Fruit fly (Drosophila melanogaster) whole organism, embryonic: ENCODE data around the gene Ada1-2.

ENCODE experiments used
- Aef1 ChIP-seq: fragments of 200-800 bp; sonication (Bioruptor generic); IDR thresholded peaks from 3 replicates; pipeline ENCODE4 v1.3.6; 2022; ENCODE audit warnings: missing biosample characterization, missing genetic modification characterization
- CG10147 ChIP-seq: fragments of 200-800 bp; sonication (Bioruptor generic); optimal IDR thresholded peaks from 2 replicates; lab custom pipeline; 2019; ENCODE audit warnings: missing biosample characterization, mild to moderate bottlenecking, missing genetic modification characterization, moderate library complexity
- CG11695 ChIP-seq: fragments of 200-800 bp; sonication (Bioruptor generic); IDR thresholded peaks from 3 replicates; pipeline ENCODE4 v1.3.6; 2022; ENCODE audit warnings: missing biosample characterization, missing genetic modification characterization
- CG11696 ChIP-seq: fragments of 200-800 bp; sonication (Bioruptor generic); IDR thresholded peaks from 2 replicates; pipeline ENCODE4 v1.3.6; 2022; ENCODE audit warnings: missing biosample characterization, missing genetic modification characterization
- CG15011 ChIP-seq: fragments of 200-800 bp; sonication (Bioruptor generic); optimal IDR thresholded peaks from 3 replicates; lab custom pipeline; 2018; ENCODE audit warnings: missing biosample characterization, mild to moderate bottlenecking, missing genetic modification characterization
- CG16779 ChIP-seq: fragments of 200-800 bp; sonication (Bioruptor generic); IDR thresholded peaks from 2 replicates; pipeline ENCODE4 v1.3.6; 2022; ENCODE audit warnings: missing biosample characterization, missing genetic modification characterization
- CG18476 ChIP-seq: fragments of 200-800 bp; sonication (Bioruptor generic); optimal IDR thresholded peaks from 2 replicates; lab custom pipeline; 2016; ENCODE audit warnings: missing biosample characterization, mild to moderate bottlenecking, missing genetic modification characterization
- CG18764 ChIP-seq: fragments of 200-800 bp; sonication (Bioruptor generic); optimal IDR thresholded peaks from 3 replicates; lab custom pipeline; 2016; ENCODE audit warnings: missing biosample characterization, missing genetic modification characterization
- CG2202 ChIP-seq: fragments of 200-800 bp; sonication (Bioruptor generic); optimal IDR thresholded peaks from 2 replicates; lab custom pipeline; 2018; ENCODE audit warnings: missing biosample characterization, mild to moderate bottlenecking, missing genetic modification characterization
- CG2889 ChIP-seq: fragments of 200-800 bp; sonication (Bioruptor generic); IDR thresholded peaks from 3 replicates; pipeline ENCODE4 v1.3.6; 2022; ENCODE audit warnings: missing biosample characterization, missing genetic modification characterization
- CG4617 ChIP-seq: fragments of 200-800 bp; sonication (Bioruptor generic); optimal IDR thresholded peaks from 3 replicates; lab custom pipeline; 2016; ENCODE audit warnings: missing biosample characterization, missing genetic modification characterization, borderline replicate concordance
- CG6175 ChIP-seq: fragments of 200-800 bp; sonication (Bioruptor generic); IDR thresholded peaks from 3 replicates; pipeline ENCODE4 v1.3.6; 2022; ENCODE audit warnings: missing biosample characterization, missing genetic modification characterization
- CG8089 ChIP-seq: fragments of 200-800 bp; sonication (Bioruptor generic); optimal IDR thresholded peaks from 3 replicates; lab custom pipeline; 2016; ENCODE audit warnings: missing biosample characterization, missing genetic modification characterization
- CG9727 ChIP-seq: fragments of 200-800 bp; sonication (Bioruptor generic); optimal IDR thresholded peaks from 3 replicates; lab custom pipeline; 2017; ENCODE audit warnings: missing biosample characterization, mild to moderate bottlenecking, missing genetic modification characterization
- Dad ChIP-seq: fragments of 200-800 bp; sonication (Bioruptor generic); optimal IDR thresholded peaks from 3 replicates; lab custom pipeline; 2016; ENCODE audit warnings: missing biosample characterization, missing genetic modification characterization
- Dbx ChIP-seq: fragments of 200-800 bp; sonication (Bioruptor generic); IDR thresholded peaks from 3 replicates; pipeline ENCODE4 v1.3.6; 2022; ENCODE audit warnings: missing biosample characterization, missing genetic modification characterization
- Doc3 ChIP-seq: fragments of 200-800 bp; sonication (Bioruptor generic); IDR thresholded peaks from 3 replicates; pipeline ENCODE4 v1.3.6; 2022; ENCODE audit warnings: missing biosample characterization, missing genetic modification characterization; ENCODE audit not compliant: partially characterized antibody
- Drgx ChIP-seq: fragments of 200-800 bp; sonication (Bioruptor generic); IDR thresholded peaks from 2 replicates; pipeline ENCODE4 v1.3.6; 2022; ENCODE audit warnings: missing biosample characterization, missing genetic modification characterization
- Eip74EF ChIP-seq, 2 experiments: fragments of 200-800 bp in 1 of 2; fragments of >200 bp in 1 of 2; sonication (Bioruptor generic) in 1 of 2; optimal IDR thresholded peaks; 2 replicates each; lab custom pipeline; 2017 to 2019; ENCODE audit warnings: missing biosample characterization in 2 of 2, missing genetic modification characterization in 2 of 2, mild to moderate bottlenecking in 1 of 2, moderate library complexity in 1 of 2
- HmgD ChIP-seq: fragments of 200-800 bp; sonication (Bioruptor generic); optimal IDR thresholded peaks from 3 replicates; lab custom pipeline; 2016; ENCODE audit warnings: missing biosample characterization, missing genetic modification characterization
- HmgZ ChIP-seq: fragments of 200-800 bp; sonication (Bioruptor generic); optimal IDR thresholded peaks from 2 replicates; lab custom pipeline; 2018; ENCODE audit warnings: missing biosample characterization, mild to moderate bottlenecking, missing genetic modification characterization
- Hr3 ChIP-seq: fragments of 200-800 bp; sonication (Bioruptor generic); optimal IDR thresholded peaks from 3 replicates; lab custom pipeline; 2016; ENCODE audit warnings: missing biosample characterization, missing genetic modification characterization
- Hr78 ChIP-seq, 2 experiments: fragments of 200-800 bp in 1 of 2; fragments of >200 bp in 1 of 2; sonication (Bioruptor generic) in 1 of 2; optimal IDR thresholded peaks; 2 replicates each; lab custom pipeline; 2017 to 2019; ENCODE audit warnings: missing biosample characterization in 2 of 2, missing genetic modification characterization in 2 of 2, mild to moderate bottlenecking in 1 of 2, moderate library complexity in 1 of 2
- Lhr ChIP-seq: fragments of 200-800 bp; sonication (Bioruptor generic); optimal IDR thresholded peaks from 3 replicates; lab custom pipeline; 2017; ENCODE audit warnings: mild to moderate bottlenecking, missing biosample characterization, missing genetic modification reagents, missing genetic modification characterization
- Myb ChIP-seq: fragments of 200-800 bp; sonication (Bioruptor generic); optimal IDR thresholded peaks from 2 replicates; lab custom pipeline; 2016; ENCODE audit warnings: missing biosample characterization, missing genetic modification characterization
- Scr ChIP-seq: fragments of 200-800 bp; sonication (Bioruptor generic); IDR thresholded peaks from 2 replicates; pipeline ENCODE4 v1.3.6; 2022; ENCODE audit warnings: missing biosample characterization, missing genetic modification characterization; ENCODE audit not compliant: partially characterized antibody
- bigmax ChIP-seq: fragments of 200-800 bp; sonication (Bioruptor generic); optimal IDR thresholded peaks from 2 replicates; lab custom pipeline; 2018; ENCODE audit warnings: missing biosample characterization, mild to moderate bottlenecking, missing genetic modification characterization
- cas ChIP-seq: fragments of 200-800 bp; sonication (Bioruptor generic); IDR thresholded peaks from 2 replicates; pipeline ENCODE4 v1.3.6; 2022; ENCODE audit warnings: missing biosample characterization, missing genetic modification characterization
- croc ChIP-seq: fragments of 200-800 bp; sonication (Bioruptor generic); conservative IDR thresholded peaks from 3 replicates; pipeline ENCODE4 v1.3.6; 2022; ENCODE audit warnings: missing biosample characterization, missing genetic modification characterization
- dimm ChIP-seq: fragments of 200-800 bp; sonication (Bioruptor generic); IDR thresholded peaks from 2 replicates; pipeline ENCODE4 v1.3.6; 2022; ENCODE audit warnings: missing biosample characterization, missing genetic modification characterization
- ems ChIP-seq: fragments of 200-800 bp; sonication (Bioruptor generic); optimal IDR thresholded peaks from 3 replicates; lab custom pipeline; 2016; ENCODE audit warnings: missing biosample characterization, missing genetic modification characterization
- en ChIP-seq: fragments of 200-800 bp; sonication (Bioruptor generic); optimal IDR thresholded peaks from 2 replicates; lab custom pipeline; 2016; ENCODE audit warnings: missing biosample characterization, missing genetic modification characterization
- exex ChIP-seq: fragments of 200-800 bp; sonication (Bioruptor generic); optimal IDR thresholded peaks from 4 replicates; lab custom pipeline; 2018; ENCODE audit warnings: missing biosample characterization, mild to moderate bottlenecking, missing genetic modification characterization, moderate library complexity
- fd3F ChIP-seq: fragments of 200-800 bp; sonication (Bioruptor generic); optimal IDR thresholded peaks from 2 replicates; lab custom pipeline; 2018; ENCODE audit warnings: missing biosample characterization, mild to moderate bottlenecking, missing genetic modification characterization, moderate library complexity
- fru ChIP-seq: fragments of >200 bp; optimal IDR thresholded peaks from 2 replicates; lab custom pipeline; 2017
- grau ChIP-seq: fragments of 200-800 bp; optimal IDR thresholded peaks from 3 replicates; lab custom pipeline; 2019; ENCODE audit warnings: missing biosample characterization, mild to moderate bottlenecking, missing genetic modification characterization, moderate library complexity
- grn ChIP-seq: fragments of 200-800 bp; sonication (Bioruptor generic); optimal IDR thresholded peaks from 3 replicates; lab custom pipeline; 2017; ENCODE audit warnings: missing biosample characterization, missing genetic modification characterization
- ken ChIP-seq: fragments of 200-800 bp; sonication (Bioruptor generic); IDR thresholded peaks from 3 replicates; pipeline ENCODE4 v1.3.6; 2022; ENCODE audit warnings: missing biosample characterization, missing genetic modification characterization
- klu ChIP-seq: fragments of 200-800 bp; sonication (Bioruptor generic); IDR thresholded peaks from 2 replicates; pipeline ENCODE4 v1.3.6; 2022; ENCODE audit warnings: missing biosample characterization, missing genetic modification characterization
- lbe ChIP-seq: fragments of 200-800 bp; sonication (Bioruptor generic); optimal IDR thresholded peaks from 2 replicates; lab custom pipeline; 2016; ENCODE audit warnings: missing biosample characterization, mild to moderate bottlenecking, missing genetic modification characterization
- pita ChIP-seq: fragments of 200-800 bp; sonication (Bioruptor generic); optimal IDR thresholded peaks from 2 replicates; lab custom pipeline; 2017; ENCODE audit warnings: missing biosample characterization, mild to moderate bottlenecking, missing genetic modification characterization
- sd ChIP-seq: fragments of 200-800 bp; sonication (Bioruptor generic); optimal IDR thresholded peaks from 3 replicates; lab custom pipeline; 2018; ENCODE audit warnings: missing biosample characterization, mild to moderate bottlenecking, missing genetic modification characterization, moderate library complexity
- sens ChIP-seq: fragments of 200-800 bp; sonication (Bioruptor generic); peaks from one replicate; lab custom pipeline; 2016; ENCODE audit warnings: missing biosample characterization, missing genetic modification characterization
- slbo ChIP-seq: fragments of 200-800 bp; sonication (Bioruptor generic); IDR thresholded peaks from 2 replicates; pipeline ENCODE4 v1.3.6; 2022; ENCODE audit warnings: missing biosample characterization, missing genetic modification characterization
- ssp ChIP-seq: fragments of 200-800 bp; sonication (Bioruptor generic); IDR thresholded peaks from 2 replicates; pipeline ENCODE4 v1.3.6; 2022; ENCODE audit warnings: missing biosample characterization, missing genetic modification characterization
- stwl ChIP-seq: fragments of 200-800 bp; sonication (Bioruptor generic); optimal IDR thresholded peaks from 3 replicates; lab custom pipeline; 2018; ENCODE audit warnings: missing biosample characterization, mild to moderate bottlenecking, missing genetic modification characterization, moderate library complexity
- sug ChIP-seq: fragments of 200-800 bp; optimal IDR thresholded peaks from 2 replicates; lab custom pipeline; 2019; ENCODE audit warnings: missing biosample characterization, mild to moderate bottlenecking, missing genetic modification characterization, moderate library complexity
- tap ChIP-seq: fragments of 200-800 bp; optimal IDR thresholded peaks from 3 replicates; lab custom pipeline; 2019; ENCODE audit warnings: missing biosample characterization, mild to moderate bottlenecking, missing genetic modification characterization, moderate library complexity
- tna ChIP-seq: fragments of 200-800 bp; sonication (Bioruptor generic); IDR thresholded peaks from 2 replicates; pipeline ENCODE4 v1.3.6; 2022; ENCODE audit warnings: missing biosample characterization, missing genetic modification characterization; ENCODE audit not compliant: partially characterized antibody
- yki ChIP-seq: fragments of >200 bp; optimal IDR thresholded peaks from 3 replicates; lab custom pipeline; 2018

Gene Ada1-2

DNA sequence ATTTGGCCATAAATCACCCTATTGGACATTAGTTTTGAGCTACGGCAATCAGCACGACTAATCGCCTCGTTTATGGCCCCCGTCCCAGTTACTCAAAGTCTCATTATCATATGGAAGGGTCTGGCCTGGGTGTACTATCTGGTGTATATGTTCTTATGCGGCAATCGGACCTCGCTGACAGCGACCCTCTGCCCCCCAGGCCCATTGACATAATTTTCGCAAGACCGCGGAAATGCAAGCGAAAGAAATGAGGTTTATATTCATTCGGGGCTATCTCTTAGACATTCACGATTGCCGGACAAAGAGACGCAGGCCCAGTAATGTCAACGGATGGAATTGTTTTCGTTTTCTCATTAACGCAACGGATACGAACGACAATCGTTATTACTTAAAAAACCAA lies 36.1 kb downstream of the Ada1-2 start (continued):
- TF ChIP-seq CG4617 (GFP tag; lab: Kevin White, UChicago) (no peak), Scr (no peak), CG9727 (GFP tag; lab: Kevin White, UChicago) (no peak), CG18764 (GFP tag; lab: Kevin White, UChicago) (no peak), HmgZ (tag; lab: Kevin White, UChicago) (no peak), klu (GFP tag; lab: Robert Waterston, UW) (no peak), bigmax (GFP tag; lab: Kevin White, UChicago) (no peak), lbe (GFP tag; lab: Kevin White, UChicago) (no peak), CG2202 (tag; lab: Kevin White, UChicago) (no peak), pita (GFP tag; lab: Kevin White, UChicago) (no peak), stwl (tag; lab: Kevin White, UChicago) (no peak), exex (peak; percentile 69), Hr78 (GFP tag; optimal IDR thresholded peaks at IDR 0.05; lab: Kevin White, UChicago) (no peak), Lhr (GFP tag; lab: Kevin White, UChicago) (no peak), croc (GFP tag; lab: Robert Waterston, UW) (no peak), sens (GFP tag; lab: Kevin White, UChicago) (no peak), Eip74EF (GFP tag; optimal IDR thresholded peaks at IDR 0.05; lab: Kevin White, UChicago) (peak in 1 of 2 experiments; percentile 69), dimm (no peak), Dad (no peak), sug (tag; lab: Kevin White, UChicago) (peak; percentile 43), fru (lab: Kevin White, UChicago) (no peak), yki (no peak), CG18476 (GFP tag; lab: Kevin White, UChicago) (no peak), Aef1 (no peak)

DNA sequence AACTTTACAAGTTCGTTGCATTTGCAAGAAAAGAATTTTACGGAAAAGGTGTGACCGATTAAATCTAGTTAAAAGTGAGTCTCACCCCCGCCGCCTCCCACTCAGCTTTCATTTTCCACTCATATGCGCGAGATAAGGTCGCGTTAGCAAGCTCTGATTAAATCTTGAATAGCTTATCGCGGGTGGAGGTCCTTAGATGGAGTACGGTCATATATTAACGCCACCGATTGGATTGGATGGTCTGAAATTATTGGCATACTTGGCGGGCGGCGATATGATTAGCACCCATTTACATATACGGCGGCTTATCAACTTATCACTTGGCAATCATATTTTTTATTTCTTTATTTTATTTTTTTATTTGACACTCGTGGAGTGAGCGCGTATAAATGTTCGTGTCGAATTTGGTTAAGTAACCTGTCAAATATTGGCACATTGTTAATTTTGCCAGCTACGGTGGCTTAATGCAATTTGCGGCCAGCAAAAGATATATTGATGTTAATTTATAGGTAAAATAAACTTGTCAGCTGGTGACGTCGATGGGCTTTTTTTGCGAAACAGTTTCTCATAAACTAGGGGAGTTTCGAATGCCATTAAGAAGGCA lies 37.0 kb downstream of the Ada1-2 start:
- TF ChIP-seq CG10147 (GFP tag; lab: Kevin White, UChicago) (no peak), CG6175 (GFP tag; lab: Robert Waterston, UW) (no peak), ken (GFP tag; lab: Robert Waterston, UW) (no peak), CG16779 (GFP tag; lab: Robert Waterston, UW) (no peak), Hr3 (GFP tag; lab: Kevin White, UChicago) (no peak), slbo (GFP tag; lab: Robert Waterston, UW) (no peak), exex (peak; percentile 93), sens (GFP tag; lab: Kevin White, UChicago) (peak; percentile 33), en (GFP tag; lab: Kevin White, UChicago) (no peak), Drgx (no peak), cas (GFP tag; lab: Robert Waterston, UW) (no peak), sug (tag; lab: Kevin White, UChicago) (peak; percentile 82), sd (tag; lab: Kevin White, UChicago) (peak; percentile 88), CG8089 (no peak), Dbx (GFP tag; lab: Robert Waterston, UW) (no peak), fd3F (GFP tag; lab: Kevin White, UChicago) (no peak), grau (peak; percentile 2), Doc3 (GFP tag; lab: Robert Waterston, UW) (no peak), lbe (GFP tag; lab: Kevin White, UChicago) (no peak), HmgD (no peak), tna (GFP tag; lab: Robert Waterston, UW) (no peak), CG15011 (GFP tag; lab: Kevin White, UChicago) (no peak), CG2889 (GFP tag; lab: Robert Waterston, UW) (no peak), grn (GFP tag; lab: Kevin White, UChicago) (peak; percentile 69), pita (GFP tag; lab: Kevin White, UChicago) (no peak), Myb (GFP tag; lab: Kevin White, UChicago) (no peak), CG2202 (tag; lab: Kevin White, UChicago) (no peak), ssp (no peak), CG11695 (GFP tag; lab: Robert Waterston, UW) (no peak), ems (GFP tag; lab: Kevin White, UChicago) (no peak), CG11696 (GFP tag; lab: Robert Waterston, UW) (no peak), Hr78 (GFP tag; optimal IDR thresholded peaks at IDR 0.05; lab: Kevin White, UChicago) (no peak), tap (no peak)
